Worm (Caenorhabditis elegans) whole organism, L1 larva: ENCODE results near the gene K01A11.1.

Source experiments
- C04F5.9 ChIP-seq: sonication (generic microtip); optimal IDR thresholded peaks from 2 replicates; lab custom pipeline; 2016; ENCODE audit warnings: missing genetic modification characterization, missing compliant biosample characterization
- C16A3.4 ChIP-seq: fragments of 150-350 bp; optimal IDR thresholded peaks from 2 replicates; lab custom pipeline; 2014; ENCODE audit warnings: missing biosample characterization, missing genetic modification characterization
- C34B4.2 ChIP-seq: sonication (generic microtip); optimal IDR thresholded peaks from 2 replicates; lab custom pipeline; 2017; ENCODE audit warnings: mild to moderate bottlenecking, missing genetic modification characterization, missing compliant biosample characterization
- aly-2 ChIP-seq: fragments of 150-350 bp; optimal IDR thresholded peaks from 2 replicates; lab custom pipeline; 2014; ENCODE audit warnings: missing biosample characterization, missing genetic modification characterization
- ama-1 ChIP-seq: fragments of 150-350 bp; optimal IDR thresholded peaks from 2 replicates; lab custom pipeline; 2014
- blmp-1 ChIP-seq: fragments of 150-350 bp; optimal IDR thresholded peaks from 2 replicates; lab custom pipeline; 2014; ENCODE audit warnings: missing biosample characterization, missing genetic modification characterization
- ceh-88 ChIP-seq: fragments of 200-800 bp; sonication (Bioruptor generic); IDR thresholded peaks from 2 replicates; pipeline ENCODE4 v1.3.6; 2022; ENCODE audit warnings: missing genetic modification characterization, missing compliant biosample characterization
- dsc-1 ChIP-seq: sonication (generic microtip); optimal IDR thresholded peaks from 2 replicates; lab custom pipeline; 2016; ENCODE audit warnings: mild to moderate bottlenecking, missing genetic modification characterization, missing compliant biosample characterization
- efl-1 ChIP-seq, 4 experiments: fragments of 150-350 bp; optimal IDR thresholded peaks in 3 of 4; peaks in 1 of 4; 1 replicate in 1 of 4; 2 replicates in 3 of 4; lab custom pipeline; 2014; ENCODE audit warnings: missing biosample characterization in 2 of 4, missing genetic modification characterization in 2 of 4, missing genetic modification reagents in 2 of 4
- efl-3 ChIP-seq: fragments of 200-800 bp; sonication (Bioruptor generic); optimal IDR thresholded peaks from 2 replicates; lab custom pipeline; 2018; ENCODE audit warnings: mild to moderate bottlenecking, missing genetic modification characterization, missing compliant biosample characterization
- elt-2 ChIP-seq: sonication (generic microtip); optimal IDR thresholded peaks from 2 replicates; lab custom pipeline; 2016; ENCODE audit warnings: missing genetic modification characterization, mild to moderate bottlenecking, inconsistent platforms, missing compliant biosample characterization, missing genetic modification reagents
- ets-5 ChIP-seq: fragments of 200-800 bp; sonication (Bioruptor generic); IDR thresholded peaks from 2 replicates; pipeline ENCODE4 v1.3.6; 2022; ENCODE audit warnings: missing genetic modification characterization, missing compliant biosample characterization
- hlh-17 ChIP-seq: fragments of 200-800 bp; sonication (Bioruptor generic); optimal IDR thresholded peaks from 2 replicates; lab custom pipeline; 2018; ENCODE audit warnings: missing genetic modification characterization, mild to moderate bottlenecking, missing compliant biosample characterization, moderate library complexity, borderline replicate concordance
- isw-1 ChIP-seq: fragments of 200-800 bp; sonication (Bioruptor generic); IDR thresholded peaks from 2 replicates; pipeline ENCODE4 v1.3.6; 2022; ENCODE audit warnings: missing genetic modification characterization, missing compliant biosample characterization
- jun-1 ChIP-seq: fragments of 150-350 bp; optimal IDR thresholded peaks from 2 replicates; lab custom pipeline; 2014; ENCODE audit warnings: missing biosample characterization, missing genetic modification reagents, missing genetic modification characterization
- lin-13 ChIP-seq: fragments of 150-350 bp; optimal IDR thresholded peaks from 2 replicates; lab custom pipeline; 2014; ENCODE audit warnings: missing biosample characterization, missing genetic modification reagents, missing genetic modification characterization
- lin-14 ChIP-seq: fragments of 200-800 bp; sonication (Bioruptor generic); optimal IDR thresholded peaks from 2 replicates; lab custom pipeline; 2018; ENCODE audit warnings: mild to moderate bottlenecking, missing genetic modification characterization, moderate library complexity, missing compliant biosample characterization
- lin-15B ChIP-seq: fragments of 150-350 bp; sonication (generic microtip); optimal IDR thresholded peaks from 3 replicates; lab custom pipeline; 2014; ENCODE audit warnings: missing biosample characterization, missing genetic modification characterization
- lin-35 ChIP-seq, 2 experiments: fragments of 150-350 bp; optimal IDR thresholded peaks; 2 replicates each; lab custom pipeline; 2014; ENCODE audit warnings: missing biosample characterization in 2 of 2, missing genetic modification characterization in 2 of 2, missing genetic modification reagents in 2 of 2
- lin-39 ChIP-seq: fragments of 150-350 bp; optimal IDR thresholded peaks from 2 replicates; lab custom pipeline; 2014; ENCODE audit warnings: missing biosample characterization, missing genetic modification reagents, missing genetic modification characterization
- lir-3 ChIP-seq: sonication (generic microtip); optimal IDR thresholded peaks from 2 replicates; lab custom pipeline; 2016; ENCODE audit warnings: mild to moderate bottlenecking, missing genetic modification characterization, moderate library complexity, missing compliant biosample characterization; ENCODE audit not compliant: poor library complexity
- lsy-2 ChIP-seq, 2 experiments: fragments of 150-350 bp; optimal IDR thresholded peaks; 2 replicates each; lab custom pipeline; 2014; ENCODE audit warnings: missing biosample characterization in 2 of 2, missing genetic modification characterization in 2 of 2
- mab-9 ChIP-seq: fragments of 200-800 bp; sonication (Bioruptor generic); IDR thresholded peaks from 2 replicates; pipeline ENCODE4 v1.3.6; 2022; ENCODE audit warnings: missing genetic modification reagents, missing genetic modification characterization, missing compliant biosample characterization
- mdl-1 ChIP-seq, 2 experiments: fragments of 150-350 bp; optimal IDR thresholded peaks; 2 replicates each; lab custom pipeline; 2014 to 2017; ENCODE audit warnings: missing biosample characterization in 2 of 2, missing genetic modification characterization in 2 of 2, inconsistent platforms in 1 of 2
- mep-1 ChIP-seq: fragments of 150-350 bp; optimal IDR thresholded peaks from 2 replicates; lab custom pipeline; 2014; ENCODE audit warnings: missing biosample characterization, missing genetic modification characterization
- nhr-11 ChIP-seq: fragments of 150-350 bp; optimal IDR thresholded peaks from 2 replicates; lab custom pipeline; 2014; ENCODE audit warnings: missing biosample characterization, missing genetic modification characterization
- nhr-19 ChIP-seq: fragments of 200-800 bp; sonication (Bioruptor generic); conservative IDR thresholded peaks from 2 replicates; pipeline ENCODE4 v1.3.6; 2022; ENCODE audit warnings: missing genetic modification characterization, missing compliant biosample characterization
- nhr-20 ChIP-seq: sonication (generic microtip); optimal IDR thresholded peaks from 2 replicates; lab custom pipeline; 2016; ENCODE audit warnings: mild to moderate bottlenecking, missing genetic modification characterization, missing compliant biosample characterization
- nhr-47 ChIP-seq: sonication (generic microtip); optimal IDR thresholded peaks from 2 replicates; lab custom pipeline; 2016; ENCODE audit warnings: mild to moderate bottlenecking, missing genetic modification characterization, moderate library complexity, missing compliant biosample characterization
- nhr-71 ChIP-seq: sonication (generic microtip); optimal IDR thresholded peaks from 2 replicates; lab custom pipeline; 2016; ENCODE audit warnings: mild to moderate bottlenecking, missing genetic modification characterization, moderate library complexity, missing compliant biosample characterization
- nhr-77 ChIP-seq: fragments of 150-350 bp; optimal IDR thresholded peaks from 2 replicates; lab custom pipeline; 2014; ENCODE audit warnings: missing biosample characterization, missing genetic modification characterization
- nhr-84 ChIP-seq: sonication (generic microtip); optimal IDR thresholded peaks from 2 replicates; lab custom pipeline; 2017; ENCODE audit warnings: missing biosample characterization, missing genetic modification characterization
- nhr-85 ChIP-seq: sonication (generic microtip); peaks from one replicate; lab custom pipeline; 2016; ENCODE audit warnings: missing genetic modification characterization, inconsistent platforms, missing compliant biosample characterization
- pag-3 ChIP-seq: sonication (generic microtip); optimal IDR thresholded peaks from 2 replicates; lab custom pipeline; 2017; ENCODE audit warnings: missing genetic modification characterization, mild to moderate bottlenecking, missing compliant biosample characterization, antibody characterized with exemption, borderline replicate concordance; ENCODE audit not compliant: insufficient read depth
- pqm-1 ChIP-seq: sonication (generic microtip); optimal IDR thresholded peaks from 3 replicates; lab custom pipeline; 2017; ENCODE audit warnings: missing biosample characterization, missing genetic modification characterization
- rnt-1 ChIP-seq: sonication (generic microtip); optimal IDR thresholded peaks from 2 replicates; lab custom pipeline; 2016; ENCODE audit warnings: mild to moderate bottlenecking, missing genetic modification characterization, moderate library complexity, missing compliant biosample characterization
- snpc-4 ChIP-seq: fragments of 150-350 bp; optimal IDR thresholded peaks from 2 replicates; lab custom pipeline; 2014; ENCODE audit warnings: missing biosample characterization, missing genetic modification characterization
- sox-4 ChIP-seq: sonication (generic microtip); optimal IDR thresholded peaks from 2 replicates; lab custom pipeline; 2016; ENCODE audit warnings: missing genetic modification characterization, missing compliant biosample characterization
- sptf-1 ChIP-seq: fragments of 150-350 bp; optimal IDR thresholded peaks from 2 replicates; lab custom pipeline; 2014; ENCODE audit warnings: missing biosample characterization, missing genetic modification characterization
- swsn-7 ChIP-seq: sonication (generic microtip); optimal IDR thresholded peaks from 2 replicates; lab custom pipeline; 2016; ENCODE audit warnings: missing genetic modification characterization, missing compliant biosample characterization
- tbx-2 ChIP-seq: sonication (generic microtip); optimal IDR thresholded peaks from 2 replicates; lab custom pipeline; 2016; ENCODE audit warnings: missing genetic modification characterization, missing compliant biosample characterization
- tlp-1 ChIP-seq: fragments of 150-350 bp; optimal IDR thresholded peaks from 2 replicates; lab custom pipeline; 2014; ENCODE audit warnings: missing biosample characterization, missing genetic modification characterization
- unc-30 ChIP-seq: sonication (generic microtip); optimal IDR thresholded peaks from 2 replicates; lab custom pipeline; 2017; ENCODE audit warnings: missing biosample characterization, missing genetic modification characterization
- unc-86 ChIP-seq: sonication (generic microtip); optimal IDR thresholded peaks from 2 replicates; lab custom pipeline; 2016; ENCODE audit warnings: missing genetic modification characterization, missing compliant biosample characterization
- ztf-4 ChIP-seq: fragments of 150-350 bp; optimal IDR thresholded peaks from 2 replicates; lab custom pipeline; 2014; ENCODE audit warnings: missing biosample characterization, missing genetic modification characterization

Gene K01A11.1

ce11 chrIII:3476245-3476644 is 45.0 kb upstream of the K01A11.1 start (continued):
- peak; percentile 82 for TF ChIP-seq lir-3
- no peak for TF ChIP-seq ztf-4 (tag; lab: Kevin White, UChicago)
- peak; percentile 69 for TF ChIP-seq nhr-71
- TF ChIP-seq lin-35 (GFP tag; optimal IDR thresholded peaks at IDR 0.05; lab: Kevin White, UChicago): peak in 1 of 2 experiments; percentile 11
- TF ChIP-seq lsy-2 (tag; optimal IDR thresholded peaks at IDR 0.05; lab: Kevin White, UChicago): peak in 1 of 2 experiments; percentile 50
- peak; percentile 14 to 23 for TF ChIP-seq efl-1 (optimal IDR thresholded peaks at IDR 0.05; lab: Kevin White, UChicago)
- peak; percentile 14 to 91 for TF ChIP-seq efl-1 (GFP tag; optimal IDR thresholded peaks at IDR 0.05 in 1 of 2; lab: Kevin White, UChicago)
- TF ChIP-seq swsn-7 (tag; lab: Kevin White, UChicago): peak; percentile 40
- peak; percentile 82 for TF ChIP-seq nhr-85 (tag; lab: Kevin White, UChicago)
- TF ChIP-seq rnt-1 (tag; lab: Kevin White, UChicago): peak; percentile 24

- TF ChIP-seq jun-1 (tag; lab: Kevin White, UChicago) (no peak), tlp-1 (tag; lab: Kevin White, UChicago) (no peak), blmp-1 (tag; lab: Kevin White, UChicago) (peak; percentile 33), elt-2 (tag; lab: Kevin White, UChicago) (peak; percentile 30), pqm-1 (peak; percentile 5), efl-3 (GFP tag; lab: Kevin White, UChicago) (no peak), aly-2 (tag; lab: Kevin White, UChicago) (no peak)
Observed at ce11 chrIII:3475497-3475896, 44.2 kb upstream of the K01A11.1 start, which contains the start of gene C34C12.9. Gene C34C12.9, minus strand, starts transcription at chrIII:3475512.

- no peak for TF ChIP-seq lin-39 (tag; lab: Kevin White, UChicago)
- TF ChIP-seq elt-2 (tag; lab: Kevin White, UChicago): peak; percentile 18
- peak in 1 of 2 experiments; percentile 4 for TF ChIP-seq lin-35 (GFP tag; optimal IDR thresholded peaks at IDR 0.05; lab: Kevin White, UChicago)
Observed at ce11 chrIII:3475014-3475413, 43.7 kb upstream of the K01A11.1 start.

ce11 chrIII:3471403-3472053 is 40.2 kb upstream of the K01A11.1 start, which contains the start of gene rsu-1:
Gene rsu-1, plus strand, starts transcription at chrIII:3472003.
- TF ChIP-seq dsc-1 (tag; lab: Kevin White, UChicago) (peak; percentile 47), nhr-84 (no peak), mep-1 (peak; percentile 71), unc-86 (tag; lab: Kevin White, UChicago) (no peak), nhr-11 (tag; lab: Kevin White, UChicago) (peak; percentile 9), aly-2 (tag; lab: Kevin White, UChicago) (no peak), nhr-47 (tag; lab: Kevin White, UChicago) (peak; percentile 57), snpc-4 (tag; lab: Kevin White, UChicago) (no peak), lin-13 (no peak), sptf-1 (no peak), lin-14 (GFP tag; lab: Kevin White, UChicago) (peak; percentile 86), ceh-88 (no peak), isw-1 (no peak), C04F5.9 (no peak), lin-35 (GFP tag; optimal IDR thresholded peaks at IDR 0.05; lab: Kevin White, UChicago) (peak; percentile 37 to 42), lin-15B (no peak), C16A3.4 (tag; lab: Kevin White, UChicago) (peak; percentile 34), pag-3 (tag; lab: Kevin White, UChicago) (no peak), rnt-1 (tag; lab: Kevin White, UChicago) (peak; percentile 68), nhr-77 (tag; lab: Kevin White, UChicago) (peak; percentile 54), nhr-20 (tag; lab: Kevin White, UChicago) (peak; percentile 67), tbx-2 (tag; lab: Kevin White, UChicago) (peak; percentile 55), ama-1 (no peak), ets-5 (GFP tag; lab: Robert Waterston, UW) (no peak), sox-4 (no peak), mdl-1 (tag; optimal IDR thresholded peaks at IDR 0.05; lab: Kevin White, UChicago) (peak in 1 of 2 experiments; percentile 48), unc-30 (tag; lab: Kevin White, UChicago) (no peak), nhr-19 (GFP tag; lab: Robert Waterston, UW) (peak; percentile 61), jun-1 (tag; lab: Kevin White, UChicago) (peak; percentile 53), hlh-17 (no peak), C34B4.2 (tag; lab: Kevin White, UChicago) (no peak), nhr-71 (peak; percentile 74), mab-9 (GFP tag; lab: Robert Waterston, UW) (no peak), blmp-1 (tag; lab: Kevin White, UChicago) (peak; percentile 95)
